Worm (Caenorhabditis elegans): ENCODE measurements around the gene W04B5.8.

W04B5.8 gene

DNA sequence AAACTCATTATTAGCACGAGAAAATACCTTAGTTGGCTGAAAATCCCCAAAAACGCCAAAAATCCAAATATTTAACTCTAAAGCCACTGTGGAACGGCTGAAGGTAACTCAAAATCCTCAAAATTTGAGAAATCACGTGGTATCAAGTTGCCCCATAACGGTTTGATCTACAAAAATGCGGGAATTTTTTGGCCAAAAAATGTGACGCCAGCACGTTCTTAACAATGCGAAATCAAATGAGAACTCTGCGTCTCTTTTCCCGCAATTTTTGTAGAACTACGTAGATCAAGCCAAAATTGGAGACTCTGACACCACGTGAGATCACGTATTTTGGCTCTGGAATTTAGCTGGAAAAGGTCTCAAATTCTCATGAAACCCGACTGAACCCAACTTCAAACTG is 48.7 kb downstream of the W04B5.8 start:
- no peak for TF ChIP-seq sdz-12 (GFP tag; optimal IDR thresholded peaks at IDR 0.05)
- TF ChIP-seq dpl-1 (GFP tag; optimal IDR thresholded peaks at IDR 0.05), result no peak
- no peak for TF ChIP-seq mdl-1 (tag; optimal IDR thresholded peaks at IDR 0.05)
- no peak for TF ChIP-seq unc-62 (GFP tag; optimal IDR thresholded peaks at IDR 0.05 in 1 of 2)
- TF ChIP-seq unc-62 (tag; optimal IDR thresholded peaks at IDR 0.05), result no peak
- no peak for TF ChIP-seq F37D6.2 (tag; optimal IDR thresholded peaks at IDR 0.05)
- no peak for TF ChIP-seq F26F4.8 (GFP tag; conservative IDR thresholded peaks at IDR 0.05)
- TF ChIP-seq duxl-1 (tag; optimal IDR thresholded peaks at IDR 0.05; ENCODE audit: poor library complexity), result no peak

DNA sequence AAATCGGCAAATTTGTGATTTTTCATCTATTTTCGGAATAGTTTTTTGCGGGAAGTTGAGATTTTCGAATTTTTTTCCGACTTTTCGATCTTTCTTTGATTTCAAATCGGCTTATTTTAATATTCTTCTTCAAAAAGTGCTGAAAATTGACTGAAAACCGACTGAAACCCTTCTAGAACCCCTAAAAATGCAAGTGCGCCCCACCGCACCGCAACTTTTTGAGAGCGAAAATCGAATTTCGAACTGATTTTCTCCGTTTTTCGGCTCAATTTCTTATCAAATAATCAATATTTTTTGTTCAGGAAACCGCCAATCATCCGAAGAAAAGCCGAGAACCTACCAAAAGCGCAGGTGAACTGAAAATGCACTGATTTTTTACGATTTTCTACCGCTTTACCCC is 51.2 kb downstream of the W04B5.8 start:
- TF ChIP-seq dmd-8 (GFP tag; IDR thresholded peaks at IDR 0.05), result no peak
- TF ChIP-seq lin-38 (GFP tag; IDR thresholded peaks at IDR 0.05), result peak; percentile 62

DNA sequence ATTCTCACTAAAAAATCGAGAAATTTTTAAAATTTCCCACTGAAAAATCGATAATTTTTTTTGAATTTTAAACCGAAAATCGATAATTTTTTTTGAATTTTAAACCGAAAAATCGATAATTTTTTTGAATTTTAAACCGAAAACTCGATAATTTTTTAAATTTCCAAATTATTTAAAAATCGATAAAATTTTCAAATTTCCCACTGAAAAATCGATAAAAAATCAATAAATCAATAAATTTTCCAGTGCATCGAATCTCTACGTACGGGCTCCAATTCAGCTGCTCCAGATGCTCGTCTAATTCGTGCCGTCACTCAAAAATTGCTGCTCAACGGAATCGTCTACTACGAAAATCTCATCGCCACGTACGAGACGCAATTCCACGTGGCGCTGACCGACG is 52.5 kb downstream of the W04B5.8 start:
- TF ChIP-seq mep-1 (tag; optimal IDR thresholded peaks at IDR 0.05) (no peak), nhr-11 (tag; optimal IDR thresholded peaks at IDR 0.05) (no peak), lsy-2 (tag; optimal IDR thresholded peaks at IDR 0.05) (no peak), F26F4.8 (GFP tag; conservative IDR thresholded peaks at IDR 0.05) (no peak), jun-1 (tag; optimal IDR thresholded peaks at IDR 0.05) (no peak), arid-1 (GFP tag; conservative IDR thresholded peaks at IDR 0.05) (no peak), Y105C5A.15 (GFP tag; IDR thresholded peaks at IDR 0.05) (no peak), F44E2.7 (GFP tag; IDR thresholded peaks at IDR 0.05) (no peak), php-3 (GFP tag; IDR thresholded peaks at IDR 0.05) (no peak), R02D3.7 (tag; optimal IDR thresholded peaks at IDR 0.05) (no peak), nhr-77 (tag; optimal IDR thresholded peaks at IDR 0.05) (no peak), nhr-111 (GFP tag; optimal IDR thresholded peaks at IDR 0.05) (no peak), attf-4 (tag; optimal IDR thresholded peaks at IDR 0.05) (no peak), ztf-11 (tag; optimal IDR thresholded peaks at IDR 0.05) (no peak), unc-62 (GFP tag; optimal IDR thresholded peaks at IDR 0.05 in 1 of 2) (no peak), unc-62 (tag; optimal IDR thresholded peaks at IDR 0.05) (no peak), dmd-9 (GFP tag; IDR thresholded peaks at IDR 0.05) (0 out of 2 replicates have a peak, but pooled peaks have one; percentile 24), ceh-28 (tag; optimal IDR thresholded peaks at IDR 0.05) (peak; percentile 98)
